Fruit fly (Drosophila melanogaster) whole organism: ENCODE measurements around the gene Smox.

Experiments used
- CG8478 ChIP-seq: fragments of >200 bp; optimal IDR thresholded peaks from 2 replicates; lab custom pipeline; 2018; ENCODE audit warnings: inconsistent platforms
- Dll ChIP-seq: fragments of >200 bp; optimal IDR thresholded peaks from 2 replicates; lab custom pipeline; 2017
- EcR ChIP-seq, 2 experiments: fragments of >200 bp; optimal IDR thresholded peaks; 2 replicates each; lab custom pipeline; 2017; ENCODE audit warnings: missing biosample characterization in 2 of 2, missing genetic modification characterization in 2 of 2, missing genetic modification reagents in 2 of 2
- pan ChIP-seq: fragments of >200 bp; optimal IDR thresholded peaks from 2 replicates; lab custom pipeline; 2017
- psq ChIP-seq: fragments of >200 bp; optimal IDR thresholded peaks from 2 replicates; lab custom pipeline; 2017
- usp ChIP-seq: fragments of >200 bp; optimal IDR thresholded peaks from 2 replicates; lab custom pipeline; 2017; ENCODE audit warnings: missing biosample characterization, missing genetic modification characterization, mixed read lengths

- TF ChIP-seq usp (GFP tag; lab: Kevin White, UChicago) (no peak), CG8478 (lab: Kevin White, UChicago) (no peak), Dll (no peak), EcR (GFP tag; optimal IDR thresholded peaks at IDR 0.05; lab: Kevin White, UChicago) (no peak), psq (lab: Kevin White, UChicago) (no peak), pan (lab: Kevin White, UChicago) (no peak)
Measured at dm6 chrX:8112715-8113114, 29.4 kb downstream of the Smox start.
